Worm (Caenorhabditis elegans) whole organism, L3 larva: ENCODE data around the gene hgap-2.

ENCODE experiments used
- ceh-9 ChIP-seq: sonication (generic microtip); optimal IDR thresholded peaks from 2 replicates; lab custom pipeline; 2018; ENCODE audit warnings: missing biosample characterization, missing genetic modification characterization
- mdl-1 ChIP-seq: fragments of 150-350 bp; optimal IDR thresholded peaks from 2 replicates; lab custom pipeline; 2014; ENCODE audit warnings: missing biosample characterization, missing genetic modification characterization
- nhr-77 ChIP-seq: fragments of 150-350 bp; optimal IDR thresholded peaks from 2 replicates; lab custom pipeline; 2014; ENCODE audit warnings: missing biosample characterization, missing genetic modification characterization
- pha-4 ChIP-seq: fragments of 150-350 bp; optimal IDR thresholded peaks from 2 replicates; lab custom pipeline; 2014; ENCODE audit warnings: missing biosample characterization, missing genetic modification reagents, missing genetic modification characterization

The hgap-2 gene

ce11 chrII:8621883-8622282, 62.8 kb downstream of the hgap-2 start, which contains the start of gene T22C8.3:
TSS of gene T22C8.3 (minus strand) at chrII:8621983.
- TF ChIP-seq ceh-9: no peak
- no peak for TF ChIP-seq nhr-77 (tag; lab: Kevin White, UChicago)
- no peak for TF ChIP-seq mdl-1 (tag; lab: Kevin White, UChicago)
- TF ChIP-seq pha-4: peak; percentile 10
